Fruit fly (Drosophila melanogaster): ENCODE data around the gene gzl.
A peak's percentile ranks its signal among the peaks of the same experiment; 100 is the strongest.

gzl gene

dm6 chr3R:6427619-6428378 is 45.1 kb downstream of the gzl start (continued):
- TF ChIP-seq knrl (GFP tag; IDR thresholded peaks at IDR 0.05; ENCODE audit: partially characterized antibody) (no peak), CG18476 (GFP tag; optimal IDR thresholded peaks at IDR 0.05) (peak; percentile 48), sens-2 (GFP tag; IDR thresholded peaks at IDR 0.05) (peak; percentile 64), tna (GFP tag; IDR thresholded peaks at IDR 0.05; ENCODE audit: partially characterized antibody) (no peak), CG9876 (GFP tag; optimal IDR thresholded peaks at IDR 0.05) (no peak), cg (GFP tag; optimal IDR thresholded peaks at IDR 0.05) (no peak), cato (GFP tag; optimal IDR thresholded peaks at IDR 0.05; ENCODE audit: borderline replicate concordance) (no peak), Camta (GFP tag; optimal IDR thresholded peaks at IDR 0.05) (peak; percentile 43), CG6175 (GFP tag; IDR thresholded peaks at IDR 0.05) (no peak), sd (tag; optimal IDR thresholded peaks at IDR 0.05) (peak; percentile 13), ara (GFP tag; IDR thresholded peaks at IDR 0.05) (peak; percentile 69; the same call in 1 of the 2 replicates), CG31388 (GFP tag; optimal IDR thresholded peaks at IDR 0.05) (no peak), wek (GFP tag; optimal IDR thresholded peaks at IDR 0.05) (no peak), Dref (GFP tag; IDR thresholded peaks at IDR 0.05) (no peak), ase (GFP tag; IDR thresholded peaks at IDR 0.05) (peak; percentile 62; the same call in 2 of the 3 replicates), wdn (GFP tag; IDR thresholded peaks at IDR 0.05) (no peak), NfI (GFP tag; optimal IDR thresholded peaks at IDR 0.05) (peak; percentile 62), CG7963 (GFP tag; IDR thresholded peaks at IDR 0.05; ENCODE audit: partially characterized antibody) (no peak), CG34422 (GFP tag; IDR thresholded peaks at IDR 0.05) (peak; percentile 76; the same call in 2 of the 3 replicates), MBD-R2 (GFP tag; IDR thresholded peaks at IDR 0.05) (peak; percentile 42; the same call in 1 of the 2 replicates), Antp (GFP tag; optimal IDR thresholded peaks at IDR 0.05) (peak; percentile 28), CG9215 (GFP tag; IDR thresholded peaks at IDR 0.05) (peak; percentile 42), Hr51 (GFP tag; optimal IDR thresholded peaks at IDR 0.05) (peak; percentile 14 to 77), unpg (GFP tag; optimal IDR thresholded peaks at IDR 0.05) (peak; percentile 67), CG7839 (tag; optimal IDR thresholded peaks at IDR 0.05) (peak; percentile 72), tup (GFP tag; optimal IDR thresholded peaks at IDR 0.05) (no peak), Dip2 (GFP tag; IDR thresholded peaks at IDR 0.05) (no peak), eyg (GFP tag; optimal IDR thresholded peaks at IDR 0.05) (peak; percentile 12), CG10543 (GFP tag; optimal IDR thresholded peaks at IDR 0.05) (no peak), Mad (GFP tag; optimal IDR thresholded peaks at IDR 0.05) (peak; percentile 41), HLH4C (GFP tag; IDR thresholded peaks at IDR 0.05; ENCODE audit: partially characterized antibody) (no peak), Side (GFP tag; optimal IDR thresholded peaks at IDR 0.05) (peak; percentile 36), CG12236 (GFP tag; optimal IDR thresholded peaks at IDR 0.05) (no peak), CG11723 (GFP tag; optimal IDR thresholded peaks at IDR 0.05) (peak; percentile 27), Dek (tag; optimal IDR thresholded peaks at IDR 0.05) (peak; percentile 25), Doc3 (GFP tag; IDR thresholded peaks at IDR 0.05; ENCODE audit: partially characterized antibody) (no peak), Hr3 (GFP tag; optimal IDR thresholded peaks at IDR 0.05) (peak; percentile 23), odd (GFP tag; optimal IDR thresholded peaks at IDR 0.05) (peak; percentile 29), fd102C (GFP tag; optimal IDR thresholded peaks at IDR 0.05) (no peak), dm (GFP tag; optimal IDR thresholded peaks at IDR 0.05) (peak; percentile 23), dmrt99B (tag; optimal IDR thresholded peaks at IDR 0.05) (peak; percentile 74), CG13123 (GFP tag; optimal IDR thresholded peaks at IDR 0.05) (no peak), CG12659 (GFP tag; optimal IDR thresholded peaks at IDR 0.05) (peak; percentile 58), CG11695 (GFP tag; IDR thresholded peaks at IDR 0.05) (peak; percentile 82), Deaf1 (tag; optimal IDR thresholded peaks at IDR 0.05) (peak; percentile 21), fru (optimal IDR thresholded peaks at IDR 0.05) (no peak), CG42726 (GFP tag; IDR thresholded peaks at IDR 0.05; ENCODE audit: partially characterized antibody) (no peak), ranshi (GFP tag; IDR thresholded peaks at IDR 0.05) (peak; percentile 67; the same call in 1 of the 2 replicates), sug (tag; optimal IDR thresholded peaks at IDR 0.05) (no peak)
